Worm (Caenorhabditis elegans): ENCODE results near the gene olrn-1.

DNA sequence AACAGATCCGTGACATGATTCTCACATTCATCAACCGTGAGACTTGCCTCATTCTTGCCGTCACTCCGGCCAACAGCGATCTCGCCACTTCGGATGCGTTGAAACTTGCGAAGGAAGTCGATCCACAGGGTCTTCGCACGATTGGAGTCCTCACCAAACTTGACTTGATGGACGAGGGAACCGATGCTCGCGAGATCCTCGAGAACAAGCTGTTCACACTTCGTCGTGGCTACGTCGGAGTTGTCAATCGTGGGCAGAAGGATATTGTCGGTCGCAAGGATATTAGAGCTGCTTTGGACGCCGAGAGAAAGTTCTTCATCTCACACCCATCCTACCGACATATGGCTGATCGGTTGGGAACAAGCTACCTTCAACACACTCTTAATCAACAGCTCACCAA is 32.2 kb downstream of the olrn-1 start:
- TF ChIP-seq nhr-28 (tag; optimal IDR thresholded peaks at IDR 0.05) = no peak
- no peak for TF ChIP-seq ceh-43 (GFP tag; optimal IDR thresholded peaks at IDR 0.05)
- TF ChIP-seq blmp-1 (tag; optimal IDR thresholded peaks at IDR 0.05) = no peak
- TF ChIP-seq lin-32 (GFP tag; optimal IDR thresholded peaks at IDR 0.05) = no peak
- no peak for TF ChIP-seq snpc-4 (tag; optimal IDR thresholded peaks at IDR 0.05)
- TF ChIP-seq nhr-12 (tag; optimal IDR thresholded peaks at IDR 0.05) = no peak

All from whole organism, mixed stage, embryonic.